Fruit fly (Drosophila melanogaster): ENCODE data around the gene vih.

The vih gene

DNA sequence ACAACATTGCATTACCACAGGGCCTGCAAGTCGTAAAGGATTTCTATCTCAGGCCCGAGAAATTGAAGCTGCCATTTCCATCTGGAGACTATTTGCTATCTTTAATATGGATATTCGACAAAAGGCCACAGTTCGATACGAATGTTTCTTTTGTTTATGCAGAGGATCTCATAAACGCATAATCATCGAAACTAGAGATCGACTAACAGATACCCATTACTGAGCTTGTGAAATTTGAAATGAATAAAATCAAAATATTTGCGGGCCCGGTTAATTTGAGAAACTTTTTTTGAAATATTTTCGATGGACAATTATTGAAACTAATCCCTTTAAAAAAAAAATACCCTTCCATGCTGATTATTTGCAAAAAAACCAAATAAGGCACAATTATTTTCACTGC lies 17.9 kb upstream of the vih start:
- TF ChIP-seq CTCF (optimal IDR thresholded peaks at IDR 0.05) (no peak), CG8478 (optimal IDR thresholded peaks at IDR 0.05) (no peak)

DNA sequence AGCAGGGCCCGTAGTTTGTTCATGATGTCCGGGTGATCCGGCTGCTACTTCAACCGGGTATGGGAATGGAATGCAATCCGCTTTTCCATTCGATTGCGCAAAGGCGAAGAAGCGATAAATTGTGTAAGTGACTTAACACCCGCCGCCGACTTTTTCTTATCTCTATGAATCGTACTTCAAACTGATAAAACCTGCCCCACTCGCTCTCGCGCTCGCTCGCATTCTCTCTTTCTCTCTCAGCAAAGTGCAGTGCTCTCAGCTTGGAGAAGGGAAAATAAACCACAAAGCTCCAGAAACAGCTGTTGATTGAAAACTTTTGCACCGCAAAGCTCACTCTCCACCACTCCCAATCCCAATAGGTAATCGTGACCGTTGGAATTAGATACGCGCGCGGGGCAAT lies 14.1 kb upstream of the vih start:
- TF ChIP-seq CTCF (optimal IDR thresholded peaks at IDR 0.05) (no peak), CG8478 (optimal IDR thresholded peaks at IDR 0.05) (no peak)

DNA sequence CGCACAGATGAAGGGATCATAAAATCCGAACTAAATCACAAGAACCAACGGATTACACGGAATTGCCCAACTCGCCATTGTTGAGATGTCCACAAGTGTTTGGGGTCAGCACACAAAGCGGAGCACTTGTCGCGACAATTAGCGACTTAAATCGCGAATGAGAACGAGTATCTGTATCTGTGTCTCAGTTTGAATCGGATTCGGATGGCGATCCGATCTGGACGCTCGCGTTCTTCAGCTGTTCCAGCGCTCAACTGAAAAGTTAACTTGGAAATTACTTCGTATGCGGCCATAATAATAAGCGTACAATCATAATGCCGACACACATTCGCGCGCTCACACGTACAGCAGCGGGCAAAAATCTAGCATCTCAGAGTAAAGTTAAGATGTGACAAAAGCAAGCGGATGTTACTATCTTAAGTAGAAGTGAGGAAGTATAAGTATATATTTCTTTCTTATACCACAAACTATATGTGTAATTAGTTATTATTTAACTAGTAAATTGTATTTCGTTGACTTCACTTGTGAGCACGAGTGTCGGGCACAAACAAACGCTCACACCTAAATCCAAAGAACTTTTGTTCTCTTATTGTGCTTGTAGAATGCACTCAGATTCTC lies 13.6 kb upstream of the vih start, which contains the start of gene CG10660:
CG10660 (minus strand) TSS at position 259 of the 618 bp plus-strand sequence.
- TF ChIP-seq CG8478 (optimal IDR thresholded peaks at IDR 0.05) = no peak
- no peak for TF ChIP-seq CTCF (optimal IDR thresholded peaks at IDR 0.05)

DNA sequence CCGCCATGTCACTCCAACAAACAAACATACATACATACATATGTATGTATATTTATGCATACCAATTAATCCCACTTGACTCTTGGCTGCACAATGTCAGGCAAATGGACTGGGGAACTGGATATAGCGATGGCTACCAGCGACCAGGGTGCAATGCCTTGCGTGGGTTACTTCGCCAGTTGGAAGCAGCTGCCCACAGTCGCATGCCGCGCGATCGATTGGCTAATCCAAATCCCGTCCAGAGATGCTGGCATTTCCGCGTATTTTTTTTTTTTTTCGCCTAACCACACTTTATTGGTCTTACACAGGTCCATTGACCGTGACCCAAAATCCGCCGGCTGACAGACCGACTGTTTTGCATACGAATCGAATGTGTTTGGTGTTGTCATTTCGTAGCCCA lies 9.8 kb upstream of the vih start:
- TF ChIP-seq CG8478 (optimal IDR thresholded peaks at IDR 0.05) (no peak), CTCF (optimal IDR thresholded peaks at IDR 0.05) (no peak)

DNA sequence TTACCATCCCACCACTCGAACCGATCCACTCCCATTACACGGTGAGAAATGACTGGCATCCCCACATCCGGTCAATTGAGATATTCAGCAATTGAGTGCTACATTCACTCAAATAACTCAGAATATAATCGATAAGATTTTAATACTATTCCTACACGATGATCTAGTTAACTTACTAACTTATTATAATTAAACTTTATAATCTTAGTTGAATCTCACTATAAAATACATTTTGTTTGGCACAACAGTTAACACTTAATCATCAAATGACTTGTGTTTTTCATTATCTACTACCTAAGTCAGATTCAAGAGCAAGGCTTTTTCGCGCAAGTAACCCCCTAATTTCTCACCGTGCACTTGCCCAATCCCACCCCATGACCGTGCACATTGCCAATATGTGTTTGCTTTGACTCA lies 8.8 kb upstream of the vih start:
- TF ChIP-seq CTCF (optimal IDR thresholded peaks at IDR 0.05) (no peak), CG8478 (optimal IDR thresholded peaks at IDR 0.05) (no peak)

DNA sequence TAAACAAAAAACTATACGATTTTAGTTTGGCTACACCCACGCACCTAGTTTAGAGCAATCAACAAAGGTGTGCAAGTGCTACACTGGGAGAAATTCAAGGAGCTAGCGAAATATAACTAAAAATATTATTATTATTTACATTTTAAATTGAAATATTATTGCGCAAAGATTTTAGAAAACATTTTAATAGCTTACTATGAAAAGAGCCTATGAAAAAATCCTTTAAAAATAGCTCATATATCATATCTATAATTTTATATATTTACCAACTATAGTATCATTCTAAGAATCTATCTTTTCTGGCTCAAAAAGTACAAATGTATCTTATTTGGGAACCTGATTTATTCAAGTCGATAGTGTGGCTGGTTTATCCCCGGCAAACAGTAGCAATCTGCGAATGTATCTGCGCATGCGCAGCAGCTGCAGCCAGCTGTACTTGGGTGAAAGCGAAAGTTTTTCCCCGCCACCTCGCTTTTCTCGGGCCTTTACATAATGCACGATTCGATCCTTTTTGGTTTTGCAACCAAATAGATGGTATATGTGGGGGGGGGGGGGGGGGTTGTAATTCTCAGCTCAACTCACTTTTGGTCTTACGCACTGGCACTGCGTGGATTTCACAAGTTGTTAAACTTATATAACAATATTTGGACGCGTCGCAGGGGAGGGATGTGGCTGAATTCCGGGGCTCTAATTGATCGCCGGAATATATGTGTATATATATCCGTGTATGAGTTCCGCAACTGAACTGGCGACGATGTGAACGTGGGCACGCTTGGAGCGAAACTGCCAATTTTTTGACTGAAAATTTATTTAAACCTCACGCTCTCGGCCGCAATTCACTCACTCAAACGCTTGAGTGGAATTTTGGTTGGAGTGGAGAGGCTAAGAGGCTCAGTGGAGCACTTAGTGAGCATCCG lies 7.4 kb upstream of the vih start, which contains the start of gene CG10657:
CG10657 (minus strand) TSS at position 789 of the 917 bp plus-strand sequence.
- no peak for TF ChIP-seq CG8478 (optimal IDR thresholded peaks at IDR 0.05)
- TF ChIP-seq CTCF (optimal IDR thresholded peaks at IDR 0.05) = no peak

DNA sequence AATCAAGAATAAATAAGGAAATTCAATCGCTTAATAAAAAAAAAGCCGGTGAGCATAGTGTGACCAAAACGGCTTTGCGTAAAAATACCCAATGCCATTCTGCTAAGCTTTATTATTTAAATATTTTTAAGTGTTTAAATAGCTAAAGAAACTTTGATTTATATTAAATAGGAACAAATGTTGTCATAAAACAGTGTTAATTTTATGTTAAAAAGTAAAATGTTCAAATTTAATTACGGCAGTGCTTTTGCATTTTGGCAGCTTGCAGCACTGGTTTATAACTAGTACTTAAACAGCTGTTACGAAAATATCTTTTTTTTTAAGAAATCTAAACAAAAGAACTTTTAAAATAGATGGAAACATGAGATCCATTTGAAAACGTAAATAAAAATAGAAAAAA lies 2.8 kb upstream of the vih start, which contains the start of the genes CG10638 and CG10681:
CG10638 (minus strand) TSS at position 63 of the 400 bp plus-strand sequence.
CG10681 (plus strand) TSS at position 265 of the 400 bp plus-strand sequence.
- TF ChIP-seq CTCF (optimal IDR thresholded peaks at IDR 0.05) (no peak), CG8478 (optimal IDR thresholded peaks at IDR 0.05) (no peak)

DNA sequence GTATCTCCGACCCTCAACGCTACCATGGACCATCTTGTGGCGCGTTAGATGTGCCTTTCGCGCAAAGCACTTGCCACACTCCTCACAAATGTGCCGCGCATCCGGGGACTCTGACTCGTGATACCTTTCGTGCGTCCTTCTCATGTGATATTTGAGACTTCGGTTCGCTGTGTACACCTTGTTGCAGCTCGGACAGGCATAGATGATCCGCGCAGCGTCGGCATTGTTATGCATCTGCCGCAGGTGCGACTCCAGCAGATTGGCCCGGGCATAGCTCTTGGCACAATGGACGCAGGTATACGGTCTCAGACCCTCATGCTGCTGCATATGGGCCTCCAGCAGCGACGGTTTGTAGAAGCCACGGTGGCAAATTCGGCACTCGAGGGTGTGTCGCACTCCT lies 1.9 kb downstream of the vih start:
- TF ChIP-seq CG8478 (optimal IDR thresholded peaks at IDR 0.05) = no peak
- TF ChIP-seq CTCF (optimal IDR thresholded peaks at IDR 0.05) = no peak

DNA sequence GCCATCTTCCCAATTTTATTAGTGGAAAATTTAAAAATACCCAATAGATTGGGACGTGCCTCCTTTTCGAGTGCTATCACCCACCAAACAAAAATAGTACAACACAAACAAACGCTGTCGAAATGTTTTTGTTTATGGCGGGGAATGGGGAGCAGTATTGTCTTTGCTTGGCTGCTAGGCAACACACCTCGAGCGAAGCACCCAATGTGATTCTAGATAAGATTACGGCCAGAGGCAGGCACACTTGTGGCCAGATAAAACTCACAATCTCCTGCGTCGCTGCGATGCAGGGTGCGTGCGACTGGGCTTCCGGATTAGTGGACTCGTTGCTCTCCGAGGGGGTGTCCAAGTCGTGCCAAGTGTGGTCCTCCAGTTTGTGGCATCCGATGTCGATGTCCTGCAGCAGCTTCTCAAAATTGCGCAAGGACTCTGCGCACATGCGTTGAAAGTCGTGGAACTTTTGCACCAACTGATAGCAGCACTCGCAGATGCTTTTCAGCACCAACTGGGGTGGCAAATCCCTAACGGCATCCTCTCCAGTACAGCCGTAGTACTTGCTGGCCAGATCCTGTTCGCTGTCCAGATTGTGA lies 3.0 kb downstream of the vih start:
- TF ChIP-seq CG8478 (optimal IDR thresholded peaks at IDR 0.05) (no peak), CTCF (optimal IDR thresholded peaks at IDR 0.05) (no peak)

DNA sequence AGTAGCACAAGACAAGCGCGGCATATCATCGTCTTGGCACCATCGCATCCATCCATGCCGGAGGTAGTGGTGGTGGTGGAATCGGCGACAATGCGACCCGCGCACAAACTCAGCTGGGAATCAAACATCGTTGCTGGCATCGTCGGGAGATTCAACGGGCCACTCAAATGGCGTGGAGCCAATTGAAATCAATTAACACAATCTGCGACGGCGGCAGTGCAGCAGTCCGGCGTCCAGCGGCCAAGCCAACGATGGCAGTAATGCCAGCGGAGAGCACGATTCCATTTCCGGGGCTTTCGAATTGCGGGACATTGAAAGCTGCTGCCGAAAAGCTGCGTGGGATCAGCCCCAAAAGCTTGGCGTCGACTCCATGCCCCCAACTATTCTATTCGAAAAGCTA lies 3.5 kb downstream of the vih start, which contains the start of gene CG10654:
CG10654 (minus strand) TSS at position 270 of the 400 bp plus-strand sequence.
- TF ChIP-seq CG8478 (optimal IDR thresholded peaks at IDR 0.05) (no peak), CTCF (optimal IDR thresholded peaks at IDR 0.05) (no peak)

DNA sequence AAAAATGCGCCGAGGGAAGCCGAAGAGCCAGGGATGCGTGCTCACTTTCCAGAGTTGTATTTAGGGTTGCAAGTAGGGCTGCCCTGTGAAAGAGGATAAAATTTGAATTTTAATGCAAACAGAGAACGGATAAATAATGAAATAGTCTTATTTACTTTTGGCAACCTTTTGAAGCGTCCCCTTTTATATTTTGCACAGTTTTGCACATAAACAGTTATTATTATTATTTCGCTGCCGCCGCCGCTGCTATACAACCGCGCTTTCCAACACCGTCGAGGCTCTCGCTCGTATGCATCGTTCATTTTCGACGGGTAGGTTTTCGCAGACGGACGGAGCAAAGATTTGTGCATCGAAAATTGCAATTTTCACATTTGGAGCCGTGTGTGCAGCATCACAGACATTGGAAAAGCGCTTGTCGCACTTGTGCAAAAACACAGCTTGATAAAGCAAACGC lies 10.7 kb downstream of the vih start, which contains the start of the genes sti and tral:
sti (minus strand) TSS at position 54 of the 454 bp plus-strand sequence.
tral (plus strand) TSS at position 298 of the 454 bp plus-strand sequence.
- TF ChIP-seq CTCF (optimal IDR thresholded peaks at IDR 0.05) = no peak
- no peak for TF ChIP-seq CG8478 (optimal IDR thresholded peaks at IDR 0.05)

DNA sequence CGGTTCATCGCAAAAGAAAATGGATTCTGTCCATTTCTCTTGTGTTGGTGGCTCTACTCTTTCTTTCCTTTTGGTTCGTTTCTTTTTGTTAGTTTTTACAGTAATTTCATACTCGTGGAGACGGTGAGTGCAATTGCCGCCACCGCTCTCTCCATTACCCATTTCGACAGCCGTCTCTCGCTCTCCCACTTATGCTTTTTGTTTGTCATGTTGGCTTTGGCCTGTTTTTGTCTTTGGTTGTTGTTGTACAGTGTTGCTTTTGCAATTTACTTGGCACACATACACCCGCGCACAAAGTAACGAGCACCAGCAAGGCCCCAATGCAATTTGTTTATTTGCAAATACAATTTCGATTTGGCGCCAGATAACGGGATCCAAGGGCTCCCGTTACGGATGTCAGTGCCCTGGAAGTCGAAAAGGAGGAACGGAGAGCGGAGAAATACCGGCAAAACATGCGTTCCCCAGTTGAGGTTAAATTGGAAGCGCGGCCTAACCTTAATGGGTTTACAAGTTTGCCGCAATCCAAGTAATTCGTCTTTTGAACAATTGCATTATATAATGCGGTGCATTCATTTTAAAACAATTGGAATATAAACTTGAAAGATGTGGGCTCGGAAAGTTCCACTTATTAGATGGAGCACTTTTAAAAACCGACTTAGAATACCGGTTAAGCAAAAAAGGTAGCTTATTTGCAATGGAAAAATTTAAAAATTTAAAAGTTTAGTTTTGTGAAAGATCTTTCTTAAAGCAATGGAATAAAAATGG lies 11.8 kb downstream of the vih start:
- TF ChIP-seq CTCF (optimal IDR thresholded peaks at IDR 0.05) (no peak), CG8478 (optimal IDR thresholded peaks at IDR 0.05) (no peak)

DNA sequence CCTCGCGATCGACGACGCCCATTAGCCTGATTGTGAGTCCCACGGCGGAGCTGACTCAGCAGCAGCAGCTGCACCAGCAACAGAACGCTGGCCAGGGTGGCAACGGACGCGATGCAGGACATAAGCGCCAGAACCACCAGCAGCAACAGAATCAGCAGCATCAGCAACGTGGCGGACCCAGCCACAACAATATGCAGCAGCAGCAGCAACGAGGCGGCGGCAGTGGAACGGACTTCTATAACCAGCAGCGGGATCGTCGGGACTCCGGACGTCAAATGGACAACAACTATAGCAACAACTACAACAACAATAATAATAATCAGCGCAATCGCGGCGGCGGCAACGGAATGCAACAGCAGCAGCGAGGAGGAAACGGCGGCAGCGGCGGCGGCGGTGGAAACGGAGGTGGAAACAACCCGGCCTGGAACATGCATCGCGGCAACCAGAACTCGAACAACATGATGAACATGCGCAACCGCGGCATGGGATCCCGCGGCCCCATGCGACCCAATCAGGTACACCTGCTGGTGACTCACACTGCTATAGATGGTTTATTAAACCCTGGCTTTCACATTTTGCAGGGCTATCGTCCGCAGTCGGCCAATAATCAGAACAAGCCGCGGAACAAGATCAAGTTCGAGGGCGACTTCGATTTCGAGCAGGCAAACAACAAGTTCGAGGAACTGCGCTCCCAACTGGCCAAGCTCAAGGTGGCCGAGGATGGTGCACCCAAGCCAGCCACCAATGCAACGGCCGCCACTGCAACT lies 13.5 kb downstream of the vih start:
- no peak for TF ChIP-seq CG8478 (optimal IDR thresholded peaks at IDR 0.05)
- no peak for TF ChIP-seq CTCF (optimal IDR thresholded peaks at IDR 0.05)

DNA sequence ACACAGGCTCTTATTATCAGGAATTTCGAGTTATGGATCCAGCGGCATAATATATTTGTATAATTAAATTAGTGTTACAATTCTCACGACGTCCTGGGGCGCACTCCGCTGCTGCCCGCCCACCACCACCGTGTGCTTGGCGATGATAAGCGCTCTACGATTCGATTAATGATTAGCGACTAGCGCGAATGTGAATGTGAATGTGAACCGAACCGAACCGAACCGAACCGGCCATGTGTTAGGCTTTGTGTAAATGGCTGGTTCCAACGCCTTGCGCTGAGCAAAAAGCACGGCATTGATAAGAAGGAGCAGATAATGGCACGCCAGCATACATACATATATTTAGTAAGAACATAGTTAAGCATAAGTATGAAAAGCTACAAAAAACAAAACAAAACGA lies 15.2 kb downstream of the vih start:
- no peak for TF ChIP-seq CG8478 (optimal IDR thresholded peaks at IDR 0.05)
- no peak for TF ChIP-seq CTCF (optimal IDR thresholded peaks at IDR 0.05)
